Fruit fly (Drosophila melanogaster) whole organism, embryonic: ENCODE measurements around the gene CG12112.

Experiments
- Ada2b ChIP-seq: fragments of 200-800 bp; sonication (Bioruptor generic); IDR thresholded peaks from 2 replicates; pipeline ENCODE4 v1.3.6; 2022; ENCODE audit warnings: missing biosample characterization, missing genetic modification characterization
- Aef1 ChIP-seq: fragments of 200-800 bp; sonication (Bioruptor generic); IDR thresholded peaks from 3 replicates; pipeline ENCODE4 v1.3.6; 2022; ENCODE audit warnings: missing biosample characterization, missing genetic modification characterization
- B-H1 ChIP-seq: fragments of 200-800 bp; sonication (Bioruptor generic); IDR thresholded peaks from 3 replicates; pipeline ENCODE4 v1.3.6; 2022; ENCODE audit warnings: missing biosample characterization, missing genetic modification characterization
- CG10209 ChIP-seq: fragments of 200-800 bp; sonication (Bioruptor generic); optimal IDR thresholded peaks from 3 replicates; lab custom pipeline; 2017; ENCODE audit warnings: missing biosample characterization, mild to moderate bottlenecking, missing genetic modification characterization, missing genetic modification reagents
- CG11093 ChIP-seq: fragments of 200-800 bp; sonication (Bioruptor generic); IDR thresholded peaks from 3 replicates; pipeline ENCODE4 v1.3.6; 2022; ENCODE audit warnings: missing biosample characterization, missing genetic modification characterization
- CG11247 ChIP-seq: fragments of 200-800 bp; sonication (Bioruptor generic); IDR thresholded peaks from 2 replicates; pipeline ENCODE4 v1.3.6; 2022; ENCODE audit warnings: missing biosample characterization, missing genetic modification characterization
- CG12219 ChIP-seq: fragments of 200-800 bp; sonication (Bioruptor generic); optimal IDR thresholded peaks from 3 replicates; lab custom pipeline; 2018; ENCODE audit warnings: missing biosample characterization, mild to moderate bottlenecking, missing genetic modification characterization
- CG12391 ChIP-seq: fragments of 200-800 bp; sonication (Bioruptor generic); optimal IDR thresholded peaks from 3 replicates; lab custom pipeline; 2018; ENCODE audit warnings: missing biosample characterization, mild to moderate bottlenecking, missing genetic modification characterization, moderate library complexity
- CG13424 ChIP-seq: fragments of 200-800 bp; sonication (Bioruptor generic); optimal IDR thresholded peaks from 2 replicates; lab custom pipeline; 2019; ENCODE audit warnings: missing biosample characterization, mild to moderate bottlenecking, missing genetic modification characterization, moderate library complexity
- CG14014 ChIP-seq: fragments of 200-800 bp; sonication (Bioruptor generic); IDR thresholded peaks from 2 replicates; pipeline ENCODE4 v1.3.6; 2022; ENCODE audit warnings: missing biosample characterization, missing genetic modification characterization
- CG15601 ChIP-seq: fragments of 200-800 bp; sonication (Bioruptor generic); optimal IDR thresholded peaks from 3 replicates; lab custom pipeline; 2019; ENCODE audit warnings: missing biosample characterization, mild to moderate bottlenecking, missing genetic modification characterization, moderate library complexity
- CG18262 ChIP-seq: fragments of 200-800 bp; optimal IDR thresholded peaks from 3 replicates; lab custom pipeline; 2019; ENCODE audit warnings: missing biosample characterization, mild to moderate bottlenecking, missing genetic modification characterization, moderate library complexity
- CG18764 ChIP-seq: fragments of 200-800 bp; sonication (Bioruptor generic); optimal IDR thresholded peaks from 3 replicates; lab custom pipeline; 2016; ENCODE audit warnings: missing biosample characterization, missing genetic modification characterization
- CG32532 ChIP-seq: fragments of 200-800 bp; sonication (Bioruptor generic); IDR thresholded peaks from 2 replicates; pipeline ENCODE4 v1.3.6; 2022; ENCODE audit warnings: missing biosample characterization, missing genetic modification characterization
- CG34376 ChIP-seq: fragments of 200-800 bp; sonication (Bioruptor generic); optimal IDR thresholded peaks from 2 replicates; lab custom pipeline; 2018; ENCODE audit warnings: missing biosample characterization, mild to moderate bottlenecking, missing genetic modification characterization
- CG42726 ChIP-seq: fragments of 200-800 bp; sonication (Bioruptor generic); IDR thresholded peaks from 2 replicates; pipeline ENCODE4 v1.3.6; 2022; ENCODE audit warnings: missing biosample characterization, missing genetic modification characterization; ENCODE audit not compliant: partially characterized antibody
- CG4282 ChIP-seq: fragments of 200-800 bp; sonication (Bioruptor generic); optimal IDR thresholded peaks from 2 replicates; lab custom pipeline; 2016; ENCODE audit warnings: missing biosample characterization, missing genetic modification characterization
- CG6175 ChIP-seq: fragments of 200-800 bp; sonication (Bioruptor generic); IDR thresholded peaks from 3 replicates; pipeline ENCODE4 v1.3.6; 2022; ENCODE audit warnings: missing biosample characterization, missing genetic modification characterization
- CG7928 ChIP-seq: fragments of 200-800 bp; sonication (Bioruptor generic); optimal IDR thresholded peaks from 2 replicates; lab custom pipeline; 2017; ENCODE audit warnings: missing biosample characterization, mild to moderate bottlenecking, missing genetic modification characterization
- CG8290 ChIP-seq, 3 experiments: fragments of 200-800 bp; sonication (Bioruptor generic); optimal IDR thresholded peaks; 2 replicates each; lab custom pipeline; 2016 to 2019; ENCODE audit warnings: missing biosample characterization in 3 of 3, missing genetic modification characterization in 3 of 3, mild to moderate bottlenecking in 2 of 3, moderate library complexity in 1 of 3
- CG8359 ChIP-seq: fragments of 200-800 bp; sonication (Bioruptor generic); optimal IDR thresholded peaks from 2 replicates; lab custom pipeline; 2017; ENCODE audit warnings: missing biosample characterization, mild to moderate bottlenecking, missing genetic modification characterization, borderline replicate concordance
- CG8924 ChIP-seq: fragments of 200-800 bp; optimal IDR thresholded peaks from 3 replicates; lab custom pipeline; 2019; ENCODE audit warnings: missing biosample characterization, mild to moderate bottlenecking, missing genetic modification characterization, moderate library complexity
- CG9215 ChIP-seq: fragments of 200-800 bp; sonication (Bioruptor generic); IDR thresholded peaks from 2 replicates; pipeline ENCODE4 v1.3.6; 2022; ENCODE audit warnings: missing biosample characterization, missing genetic modification characterization
- CHES-1-like ChIP-seq: fragments of 200-800 bp; sonication (Bioruptor generic); optimal IDR thresholded peaks from 2 replicates; lab custom pipeline; 2016; ENCODE audit warnings: missing biosample characterization, missing genetic modification characterization
- D19A ChIP-seq: fragments of 200-800 bp; optimal IDR thresholded peaks from 3 replicates; lab custom pipeline; 2019; ENCODE audit warnings: missing biosample characterization, mild to moderate bottlenecking, missing genetic modification characterization, moderate library complexity
- Deaf1 ChIP-seq: fragments of 200-800 bp; optimal IDR thresholded peaks from 3 replicates; lab custom pipeline; 2019; ENCODE audit warnings: missing biosample characterization, mild to moderate bottlenecking, missing genetic modification characterization, moderate library complexity
- Dp ChIP-seq: fragments of 200-800 bp; sonication (Bioruptor generic); optimal IDR thresholded peaks from 2 replicates; lab custom pipeline; 2018; ENCODE audit warnings: missing biosample characterization, mild to moderate bottlenecking, missing genetic modification characterization, moderate library complexity
- HmgD ChIP-seq: fragments of 200-800 bp; sonication (Bioruptor generic); optimal IDR thresholded peaks from 3 replicates; lab custom pipeline; 2016; ENCODE audit warnings: missing biosample characterization, missing genetic modification characterization
- Hr3 ChIP-seq: fragments of 200-800 bp; sonication (Bioruptor generic); optimal IDR thresholded peaks from 3 replicates; lab custom pipeline; 2016; ENCODE audit warnings: missing biosample characterization, missing genetic modification characterization
- Mrtf ChIP-seq: fragments of 200-800 bp; sonication (Bioruptor generic); IDR thresholded peaks from 3 replicates; pipeline ENCODE4 v1.3.6; 2022; ENCODE audit warnings: missing biosample characterization, missing genetic modification characterization
- Side ChIP-seq: fragments of 200-800 bp; sonication (Bioruptor generic); optimal IDR thresholded peaks from 2 replicates; lab custom pipeline; 2016; ENCODE audit warnings: missing biosample characterization, missing genetic modification characterization
- Sox100B ChIP-seq: fragments of 200-800 bp; sonication (Bioruptor generic); optimal IDR thresholded peaks from 3 replicates; lab custom pipeline; 2018; ENCODE audit warnings: missing biosample characterization, mild to moderate bottlenecking, missing genetic modification characterization
- Ssrp ChIP-seq: fragments of 200-800 bp; sonication (Bioruptor generic); optimal IDR thresholded peaks from 2 replicates; lab custom pipeline; 2018; ENCODE audit warnings: missing biosample characterization, mild to moderate bottlenecking, missing genetic modification characterization, moderate library complexity
- Xbp1 ChIP-seq: fragments of 200-800 bp; sonication (Bioruptor generic); optimal IDR thresholded peaks from 3 replicates; lab custom pipeline; 2016; ENCODE audit warnings: missing biosample characterization, mild to moderate bottlenecking, missing genetic modification characterization
- cato ChIP-seq: fragments of 200-800 bp; sonication (Bioruptor generic); optimal IDR thresholded peaks from 2 replicates; lab custom pipeline; 2016; ENCODE audit warnings: missing biosample characterization, missing genetic modification characterization, borderline replicate concordance
- cg ChIP-seq: fragments of 200-800 bp; sonication (Bioruptor generic); optimal IDR thresholded peaks from 3 replicates; lab custom pipeline; 2019; ENCODE audit warnings: missing biosample characterization, mild to moderate bottlenecking, missing genetic modification characterization, moderate library complexity
- ci ChIP-seq: fragments of 200-800 bp; sonication (Bioruptor generic); IDR thresholded peaks from 3 replicates; pipeline ENCODE4 v1.3.6; 2022; ENCODE audit warnings: missing biosample characterization, missing genetic modification characterization
- grau ChIP-seq: fragments of 200-800 bp; optimal IDR thresholded peaks from 3 replicates; lab custom pipeline; 2019; ENCODE audit warnings: missing biosample characterization, mild to moderate bottlenecking, missing genetic modification characterization, moderate library complexity
- ind ChIP-seq: fragments of 200-800 bp; sonication (Bioruptor generic); optimal IDR thresholded peaks from 3 replicates; lab custom pipeline; 2016; ENCODE audit warnings: missing biosample characterization, missing genetic modification characterization
- ken ChIP-seq: fragments of 200-800 bp; sonication (Bioruptor generic); IDR thresholded peaks from 3 replicates; pipeline ENCODE4 v1.3.6; 2022; ENCODE audit warnings: missing biosample characterization, missing genetic modification characterization
- lola ChIP-seq, 3 experiments: fragments of >200 bp in 2 of 3; fragments of 200-800 bp in 1 of 3; sonication (Bioruptor generic) in 1 of 3; optimal IDR thresholded peaks; 2 replicates each; lab custom pipeline; 2017 to 2019; ENCODE audit warnings: missing biosample characterization in 3 of 3, missing genetic modification characterization in 3 of 3, mild to moderate bottlenecking in 1 of 3, moderate library complexity in 1 of 3
- nerfin-2 ChIP-seq: fragments of 200-800 bp; sonication (Bioruptor generic); IDR thresholded peaks from 2 replicates; pipeline ENCODE4 v1.3.6; 2022; ENCODE audit warnings: missing biosample characterization, missing genetic modification characterization; ENCODE audit not compliant: partially characterized antibody
- phol ChIP-seq: fragments of 200-800 bp; sonication (Bioruptor generic); optimal IDR thresholded peaks from 3 replicates; lab custom pipeline; 2018; ENCODE audit warnings: missing biosample characterization, mild to moderate bottlenecking, missing genetic modification characterization, moderate library complexity
- pnt ChIP-seq: fragments of 200-800 bp; sonication (Bioruptor generic); optimal IDR thresholded peaks from 3 replicates; lab custom pipeline; 2016; ENCODE audit warnings: missing biosample characterization, missing genetic modification characterization
- row ChIP-seq: fragments of 200-800 bp; sonication (Bioruptor generic); IDR thresholded peaks from 3 replicates; pipeline ENCODE4 v1.3.6; 2022; ENCODE audit warnings: missing biosample characterization, missing genetic modification characterization
- sr ChIP-seq: fragments of 200-800 bp; sonication (Bioruptor generic); IDR thresholded peaks from 3 replicates; pipeline ENCODE4 v1.3.6; 2022; ENCODE audit warnings: missing biosample characterization, missing genetic modification characterization
- stwl ChIP-seq: fragments of 200-800 bp; sonication (Bioruptor generic); optimal IDR thresholded peaks from 3 replicates; lab custom pipeline; 2018; ENCODE audit warnings: missing biosample characterization, mild to moderate bottlenecking, missing genetic modification characterization, moderate library complexity
- tgo ChIP-seq: fragments of 200-800 bp; sonication (Bioruptor generic); IDR thresholded peaks from 3 replicates; pipeline ENCODE4 v1.3.6; 2022; ENCODE audit warnings: missing biosample characterization, missing genetic modification characterization
- toy ChIP-seq: fragments of 200-800 bp; sonication (Bioruptor generic); IDR thresholded peaks from 2 replicates; pipeline ENCODE4 v1.3.6; 2022; ENCODE audit warnings: missing biosample characterization, missing genetic modification characterization
- tx ChIP-seq: fragments of 200-800 bp; sonication (Bioruptor generic); optimal IDR thresholded peaks from 2 replicates; lab custom pipeline; 2016; ENCODE audit warnings: missing biosample characterization, missing genetic modification characterization
- vvl ChIP-seq: fragments of 200-800 bp; sonication (Bioruptor generic); IDR thresholded peaks from 2 replicates; pipeline ENCODE4 v1.3.6; 2022; ENCODE audit warnings: missing biosample characterization, missing genetic modification characterization

Gene CG12112

dm6 chrX:8534734-8535133 is 25.3 kb downstream of the CG12112 start (continued):
- TF ChIP-seq CG8359 (GFP tag; lab: Kevin White, UChicago) (no peak), CG12219 (GFP tag; lab: Kevin White, UChicago) (no peak), ken (no peak), tx (GFP tag; lab: Kevin White, UChicago) (no peak), toy (GFP tag; lab: Robert Waterston, UW) (no peak), tgo (peak; percentile 34; the same call in 2 of the 3 replicates), Ssrp (tag; lab: Kevin White, UChicago) (peak; percentile 12), vvl (peak; percentile 40; the same call in 1 of the 2 replicates), B-H1 (GFP tag; lab: Robert Waterston, UW) (no peak), Mrtf (no peak), CG15601 (tag; lab: Kevin White, UChicago) (no peak), CG14014 (GFP tag; lab: Robert Waterston, UW) (no peak), Deaf1 (no peak), CG10209 (GFP tag; lab: Kevin White, UChicago) (no peak), Side (no peak), CG8924 (tag; lab: Kevin White, UChicago) (no peak), CG13424 (peak; percentile 33), CG11247 (GFP tag; lab: Robert Waterston, UW) (no peak), stwl (no peak), lola (GFP tag; optimal IDR thresholded peaks at IDR 0.05; lab: Kevin White, UChicago) (no peak), CG9215 (GFP tag; lab: Robert Waterston, UW) (no peak), ind (GFP tag; lab: Kevin White, UChicago) (no peak), CG18764 (GFP tag; lab: Kevin White, UChicago) (no peak), CG4282 (no peak), CG11093 (no peak), ci (GFP tag; lab: Robert Waterston, UW) (0 out of 3 replicates have a peak, but pooled peaks have one; percentile 17), cg (GFP tag; lab: Kevin White, UChicago) (no peak), phol (tag; lab: Kevin White, UChicago) (peak; percentile 35), HmgD (no peak), CG34376 (GFP tag; lab: Kevin White, UChicago) (no peak), Dp (GFP tag; lab: Kevin White, UChicago) (no peak), CG42726 (no peak), Hr3 (GFP tag; lab: Kevin White, UChicago) (peak; percentile 5), cato (GFP tag; lab: Kevin White, UChicago) (no peak), D19A (peak; percentile 6), row (GFP tag; lab: Robert Waterston, UW) (peak; percentile 39; the same call in 2 of the 3 replicates), grau (tag; lab: Kevin White, UChicago) (peak; percentile 17), CHES-1-like (GFP tag; lab: Kevin White, UChicago) (no peak), sr (no peak; the same call in 2 of the 3 replicates), nerfin-2 (no peak), CG6175 (GFP tag; lab: Robert Waterston, UW) (no peak), CG18262 (tag; lab: Kevin White, UChicago) (peak; percentile 26), CG12391 (tag; lab: Kevin White, UChicago) (peak; percentile 19), CG7928 (GFP tag; lab: Kevin White, UChicago) (no peak), Sox100B (GFP tag; lab: Kevin White, UChicago) (peak; percentile 25), Ada2b (GFP tag; lab: Robert Waterston, UW) (no peak), Xbp1 (GFP tag; lab: Kevin White, UChicago) (peak; percentile 9), Aef1 (GFP tag; lab: Robert Waterston, UW) (no peak), CG32532 (GFP tag; lab: Robert Waterston, UW) (no peak), pnt (GFP tag; lab: Kevin White, UChicago) (no peak), CG8290 (GFP tag; optimal IDR thresholded peaks at IDR 0.05; lab: Kevin White, UChicago) (no peak), CG8290 (tag; optimal IDR thresholded peaks at IDR 0.05; lab: Kevin White, UChicago) (no peak)
